Worm (Caenorhabditis elegans) whole organism, midembryonic: ENCODE measurements around the gene rpi-2.

Experiments
- T22C8.4 ChIP-seq: fragments of 200-800 bp; sonication (Bioruptor generic); IDR thresholded peaks from 2 replicates; pipeline ENCODE4 v1.3.6; 2022; ENCODE audit warnings: missing genetic modification characterization, missing compliant biosample characterization
- cog-1 ChIP-seq: sonication (generic microtip); optimal IDR thresholded peaks from 2 replicates; lab custom pipeline; 2016; ENCODE audit warnings: missing genetic modification characterization, missing compliant biosample characterization
- flt-1 ChIP-seq: fragments of 200-800 bp; sonication (Bioruptor generic); IDR thresholded peaks from 2 replicates; pipeline ENCODE4 v1.3.6; 2022; ENCODE audit warnings: missing genetic modification characterization, missing compliant biosample characterization
- med-1 ChIP-seq: sonication (generic microtip); optimal IDR thresholded peaks from 2 replicates; lab custom pipeline; 2017; ENCODE audit warnings: missing genetic modification characterization, mild to moderate bottlenecking, missing compliant biosample characterization, antibody characterized with exemption, missing genetic modification reagents; ENCODE audit not compliant: insufficient read depth
- ref-1 ChIP-seq: fragments of 200-800 bp; sonication (Bioruptor generic); conservative IDR thresholded peaks from 2 replicates; pipeline ENCODE4 v1.3.6; 2022; ENCODE audit warnings: missing genetic modification reagents, missing genetic modification characterization, missing compliant biosample characterization
- tab-1 ChIP-seq: fragments of 200-800 bp; sonication (Bioruptor generic); IDR thresholded peaks from 2 replicates; pipeline ENCODE4 v1.3.6; 2022; ENCODE audit warnings: missing genetic modification characterization, missing compliant biosample characterization
- ztf-23 ChIP-seq: fragments of 200-800 bp; sonication (Bioruptor generic); IDR thresholded peaks from 2 replicates; pipeline ENCODE4 v1.3.6; 2022; ENCODE audit warnings: missing genetic modification reagents, missing genetic modification characterization, missing compliant biosample characterization

DNA sequence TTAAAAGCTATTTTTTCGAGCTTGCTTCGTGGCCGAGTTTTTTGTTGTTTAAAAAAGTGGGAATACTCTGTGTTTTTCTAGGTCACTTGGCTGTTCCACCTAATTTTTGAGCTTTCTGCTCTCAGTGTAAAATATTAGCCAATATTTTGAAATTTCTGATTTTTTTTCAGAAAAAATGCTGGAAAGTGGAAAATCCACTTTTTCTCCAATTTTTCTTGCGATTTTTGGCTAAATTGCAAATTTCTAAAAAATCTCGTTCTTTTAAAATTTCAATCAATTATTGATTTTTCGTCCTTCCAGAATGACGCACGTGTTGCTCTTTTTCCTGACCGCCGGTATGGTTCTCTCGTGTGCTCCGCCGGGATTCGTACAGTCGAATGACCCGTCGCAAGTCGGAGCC lies 4.1 kb upstream of the rpi-2 start, which contains the start of gene K08D12.4:
- no peak for TF ChIP-seq flt-1 (GFP tag; lab: Robert Waterston, UW)
- no peak for TF ChIP-seq tab-1 (GFP tag; lab: Robert Waterston, UW)
- TF ChIP-seq med-1 (GFP tag; lab: Kevin White, UChicago), result no peak
- no peak for TF ChIP-seq ref-1
- peak; percentile 42; the same call in 1 of the 2 replicates for TF ChIP-seq T22C8.4
- TF ChIP-seq cog-1 (tag; lab: Kevin White, UChicago), result no peak
- TF ChIP-seq ztf-23 (GFP tag; lab: Robert Waterston, UW), result no peak
